Worm (Caenorhabditis elegans): Measurements from ENCODE around the gene Y39G8B.10.

DNA sequence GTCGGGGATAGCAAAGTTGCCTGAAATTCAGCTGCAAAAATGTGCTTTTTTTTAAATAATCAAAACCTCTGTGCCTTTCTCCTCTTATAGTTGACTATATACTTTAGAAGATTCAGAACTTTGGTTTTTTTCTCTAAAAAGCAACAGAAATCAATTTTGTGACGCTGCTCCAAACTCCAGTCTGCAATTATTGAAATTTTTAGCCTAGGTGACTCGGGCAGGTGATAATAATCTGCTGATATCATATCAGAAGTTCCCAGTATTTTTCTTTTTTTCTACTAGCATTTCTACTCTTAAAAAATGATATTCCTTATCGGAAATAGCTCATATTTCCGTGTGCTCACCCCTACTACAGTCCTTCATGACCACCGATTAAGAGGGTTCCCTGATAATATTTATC, 33.6 kb downstream of the Y39G8B.10 start, which contains the start of gene sre-44:
- no peak for TF ChIP-seq him-1 (tag; optimal IDR thresholded peaks at IDR 0.05)
- no peak for TF ChIP-seq dao-5 (tag; optimal IDR thresholded peaks at IDR 0.05)
